Fruit fly (Drosophila melanogaster): ENCODE results near the gene CG10359.

dm6 chr3L:3634107-3634737 is 22.2 kb downstream of the CG10359 start:
- TF ChIP-seq CG32121 (GFP tag; IDR thresholded peaks at IDR 0.05) (peak; percentile 73), CG8159 (tag; optimal IDR thresholded peaks at IDR 0.05) (peak; percentile 83), Ets98B (GFP tag; IDR thresholded peaks at IDR 0.05) (peak; percentile 53)

Measured in whole organism, pupa.